Worm (Caenorhabditis elegans) whole organism, young adult: ENCODE data around the gene K08E4.8.
A peak's percentile ranks its signal among the peaks of the same experiment; 100 is the strongest.

ENCODE experiments used
- ceh-100 ChIP-seq: fragments of 200-800 bp; sonication (Bioruptor generic); IDR thresholded peaks from 2 replicates; pipeline ENCODE4 v1.3.6; 2022; ENCODE audit warnings: missing genetic modification reagents, missing genetic modification characterization, missing compliant biosample characterization
- hsf-1 ChIP-seq: fragments of 200-800 bp; sonication (Bioruptor generic); IDR thresholded peaks from 2 replicates; pipeline ENCODE4 v1.3.6; 2022; ENCODE audit warnings: missing genetic modification reagents, missing genetic modification characterization, missing compliant biosample characterization
- madf-8 ChIP-seq: fragments of 200-800 bp; sonication (Bioruptor generic); conservative IDR thresholded peaks from 2 replicates; pipeline ENCODE4 v1.3.6; 2022; ENCODE audit warnings: missing genetic modification reagents, missing genetic modification characterization, missing compliant biosample characterization

- TF ChIP-seq ceh-100 (GFP tag; lab: Robert Waterston, UW), result no peak
- TF ChIP-seq hsf-1 (GFP tag; lab: Robert Waterston, UW), result no peak
- peak; percentile 36 for TF ChIP-seq madf-8 (GFP tag; lab: Robert Waterston, UW)
Observed at ce11 chrIV:12031003-12031402, 30.1 kb downstream of the K08E4.8 start, which contains the start of the genes T12G3.6 and mrpl-51.
